Fruit fly (Drosophila melanogaster) whole organism, prepupa: Measurements from ENCODE around the gene Cdc6.

Experiments used
- CG10631 ChIP-seq: fragments of 200-800 bp; sonication (Bioruptor generic); optimal IDR thresholded peaks from 2 replicates; lab custom pipeline; 2016; ENCODE audit warnings: missing biosample characterization, missing genetic modification characterization
- CG10669 ChIP-seq: fragments of 200-800 bp; sonication (Bioruptor generic); optimal IDR thresholded peaks from 3 replicates; lab custom pipeline; 2018; ENCODE audit warnings: missing biosample characterization, mild to moderate bottlenecking, missing genetic modification characterization, moderate library complexity
- CG11902 ChIP-seq: fragments of 200-800 bp; sonication (Bioruptor generic); optimal IDR thresholded peaks from 3 replicates; lab custom pipeline; 2016; ENCODE audit warnings: missing biosample characterization, missing genetic modification characterization
- CG15336 ChIP-seq: fragments of 200-800 bp; sonication (Bioruptor generic); IDR thresholded peaks from 2 replicates; pipeline ENCODE4 v1.3.6; 2022; ENCODE audit warnings: missing biosample characterization, missing genetic modification characterization
- CG16779 ChIP-seq: fragments of 200-800 bp; sonication (Bioruptor generic); optimal IDR thresholded peaks from 3 replicates; lab custom pipeline; 2017; ENCODE audit warnings: missing biosample characterization, mild to moderate bottlenecking, missing genetic modification characterization
- CG3032 ChIP-seq: fragments of 200-800 bp; optimal IDR thresholded peaks from 2 replicates; lab custom pipeline; 2019; ENCODE audit warnings: missing biosample characterization, mild to moderate bottlenecking, missing genetic modification characterization, moderate library complexity
- CG31627 ChIP-seq: fragments of 200-800 bp; sonication (Bioruptor generic); optimal IDR thresholded peaks from 3 replicates; lab custom pipeline; 2016; ENCODE audit warnings: missing biosample characterization, missing genetic modification characterization
- CG32006 ChIP-seq: fragments of 200-800 bp; sonication (Bioruptor generic); optimal IDR thresholded peaks from 3 replicates; lab custom pipeline; 2017; ENCODE audit warnings: missing biosample characterization, mild to moderate bottlenecking, missing genetic modification characterization
- CG3919 ChIP-seq: fragments of 200-800 bp; sonication (Bioruptor generic); optimal IDR thresholded peaks from 3 replicates; lab custom pipeline; 2016; ENCODE audit warnings: missing biosample characterization, missing genetic modification characterization
- CG6163 ChIP-seq: fragments of 200-800 bp; sonication (Bioruptor generic); IDR thresholded peaks from 3 replicates; pipeline ENCODE4 v1.3.6; 2022; ENCODE audit warnings: missing biosample characterization, missing genetic modification characterization
- CG6792 ChIP-seq: fragments of 200-800 bp; sonication (Bioruptor generic); optimal IDR thresholded peaks from 3 replicates; lab custom pipeline; 2016; ENCODE audit warnings: missing biosample characterization, missing genetic modification characterization
- CG6808 ChIP-seq: fragments of 200-800 bp; sonication (Bioruptor generic); optimal IDR thresholded peaks from 3 replicates; lab custom pipeline; 2017; ENCODE audit warnings: missing biosample characterization, missing genetic modification characterization, mild to moderate bottlenecking, moderate library complexity, missing genetic modification reagents
- CG6854 ChIP-seq: fragments of 200-800 bp; sonication (Bioruptor generic); optimal IDR thresholded peaks from 2 replicates; lab custom pipeline; 2017; ENCODE audit warnings: missing biosample characterization, mild to moderate bottlenecking, missing genetic modification characterization
- CG8119 ChIP-seq: fragments of 200-800 bp; sonication (Bioruptor generic); IDR thresholded peaks from 3 replicates; pipeline ENCODE4 v1.3.6; 2022; ENCODE audit warnings: missing biosample characterization, missing genetic modification characterization
- CG8319 ChIP-seq: fragments of 200-800 bp; sonication (Bioruptor generic); optimal IDR thresholded peaks from 3 replicates; lab custom pipeline; 2016; ENCODE audit warnings: missing biosample characterization, missing genetic modification characterization
- CG8632 ChIP-seq: fragments of 200-800 bp; sonication (Bioruptor generic); optimal IDR thresholded peaks from 3 replicates; lab custom pipeline; 2016; ENCODE audit warnings: missing biosample characterization, missing genetic modification characterization
- CG9139 ChIP-seq: fragments of 200-800 bp; sonication (Bioruptor generic); optimal IDR thresholded peaks from 3 replicates; lab custom pipeline; 2017; ENCODE audit warnings: missing biosample characterization, mild to moderate bottlenecking, missing genetic modification characterization
- Eip75B ChIP-seq: fragments of 200-800 bp; sonication (Bioruptor generic); optimal IDR thresholded peaks from 3 replicates; lab custom pipeline; 2016; ENCODE audit warnings: missing biosample characterization, missing genetic modification characterization
- Eip78C ChIP-seq: fragments of 200-800 bp; sonication (Bioruptor generic); peaks from one replicate; lab custom pipeline; 2016; ENCODE audit warnings: missing biosample characterization, missing genetic modification characterization
- Eip93F ChIP-seq: fragments of 200-800 bp; sonication (Bioruptor generic); optimal IDR thresholded peaks from 2 replicates; lab custom pipeline; 2016; ENCODE audit warnings: missing biosample characterization, mild to moderate bottlenecking, missing genetic modification characterization
- Ets21C ChIP-seq: fragments of 200-800 bp; sonication (Bioruptor generic); optimal IDR thresholded peaks from 3 replicates; lab custom pipeline; 2016; ENCODE audit warnings: missing biosample characterization, missing genetic modification characterization
- Ets96B ChIP-seq: fragments of 200-800 bp; optimal IDR thresholded peaks from 2 replicates; lab custom pipeline; 2019; ENCODE audit warnings: missing biosample characterization, mild to moderate bottlenecking, missing genetic modification characterization, moderate library complexity
- Gug ChIP-seq: fragments of 200-800 bp; sonication (Bioruptor generic); IDR thresholded peaks from 2 replicates; pipeline ENCODE4 v1.3.6; 2022; ENCODE audit warnings: missing biosample characterization, missing genetic modification characterization
- Hr39 ChIP-seq: fragments of 200-800 bp; sonication (Bioruptor generic); optimal IDR thresholded peaks from 2 replicates; lab custom pipeline; 2016; ENCODE audit warnings: missing biosample characterization, missing genetic modification characterization
- Hr4 ChIP-seq: fragments of 200-800 bp; sonication (Bioruptor generic); optimal IDR thresholded peaks from 3 replicates; lab custom pipeline; 2016; ENCODE audit warnings: missing biosample characterization, missing genetic modification characterization
- Met ChIP-seq: fragments of 200-800 bp; sonication (Bioruptor generic); optimal IDR thresholded peaks from 3 replicates; lab custom pipeline; 2016; ENCODE audit warnings: missing biosample characterization, missing genetic modification characterization
- OdsH ChIP-seq: fragments of 200-800 bp; sonication (Bioruptor generic); optimal IDR thresholded peaks from 3 replicates; lab custom pipeline; 2016; ENCODE audit warnings: missing biosample characterization, missing genetic modification characterization
- Smox ChIP-seq: fragments of 200-800 bp; sonication (Bioruptor generic); optimal IDR thresholded peaks from 3 replicates; lab custom pipeline; 2016; ENCODE audit warnings: missing biosample characterization, missing genetic modification characterization
- Sox102F ChIP-seq: fragments of 200-800 bp; sonication (Bioruptor generic); optimal IDR thresholded peaks from 2 replicates; lab custom pipeline; 2016; ENCODE audit warnings: missing biosample characterization, mild to moderate bottlenecking, missing genetic modification characterization
- Sox14 ChIP-seq: fragments of 200-800 bp; sonication (Bioruptor generic); optimal IDR thresholded peaks from 3 replicates; lab custom pipeline; 2016; ENCODE audit warnings: missing biosample characterization, missing genetic modification characterization
- achi ChIP-seq: fragments of 200-800 bp; sonication (Bioruptor generic); optimal IDR thresholded peaks from 3 replicates; lab custom pipeline; 2016; ENCODE audit warnings: missing biosample characterization, missing genetic modification characterization
- acj6 ChIP-seq: fragments of 200-800 bp; sonication (Bioruptor generic); optimal IDR thresholded peaks from 3 replicates; lab custom pipeline; 2016; ENCODE audit warnings: missing biosample characterization, missing genetic modification characterization
- cyc ChIP-seq: fragments of 200-800 bp; sonication (Bioruptor generic); optimal IDR thresholded peaks from 3 replicates; lab custom pipeline; 2016; ENCODE audit warnings: missing biosample characterization, missing genetic modification characterization
- dac ChIP-seq: fragments of 200-800 bp; sonication (Bioruptor generic); optimal IDR thresholded peaks from 2 replicates; lab custom pipeline; 2017; ENCODE audit warnings: missing biosample characterization, mild to moderate bottlenecking, missing genetic modification characterization
- eg ChIP-seq: fragments of 200-800 bp; sonication (Bioruptor generic); IDR thresholded peaks from 3 replicates; pipeline ENCODE4 v1.3.6; 2022; ENCODE audit warnings: missing biosample characterization, missing genetic modification characterization
- esn ChIP-seq: fragments of 200-800 bp; sonication (Bioruptor generic); optimal IDR thresholded peaks from 2 replicates; lab custom pipeline; 2016; ENCODE audit warnings: missing biosample characterization, mild to moderate bottlenecking, missing genetic modification characterization, moderate library complexity
- fd59A ChIP-seq: fragments of 200-800 bp; sonication (Bioruptor generic); optimal IDR thresholded peaks from 2 replicates; lab custom pipeline; 2017; ENCODE audit warnings: missing biosample characterization, mild to moderate bottlenecking, missing genetic modification characterization, missing genetic modification reagents
- fkh ChIP-seq: fragments of 200-800 bp; sonication (Bioruptor generic); optimal IDR thresholded peaks from 3 replicates; lab custom pipeline; 2017; ENCODE audit warnings: missing biosample characterization, mild to moderate bottlenecking, missing genetic modification characterization, moderate library complexity
- lz ChIP-seq: fragments of 200-800 bp; sonication (Bioruptor generic); optimal IDR thresholded peaks from 3 replicates; lab custom pipeline; 2016; ENCODE audit warnings: missing biosample characterization, missing genetic modification characterization
- pdm3 ChIP-seq: fragments of 200-800 bp; sonication (Bioruptor generic); optimal IDR thresholded peaks from 3 replicates; lab custom pipeline; 2016; ENCODE audit warnings: missing biosample characterization, missing genetic modification characterization
- salr ChIP-seq, 2 experiments: fragments of 200-800 bp; sonication (Bioruptor generic); optimal IDR thresholded peaks; 3 replicates each; lab custom pipeline; 2016 to 2018; ENCODE audit warnings: missing biosample characterization in 2 of 2, missing genetic modification characterization in 2 of 2, mild to moderate bottlenecking in 1 of 2
- spab ChIP-seq: fragments of 200-800 bp; sonication (Bioruptor generic); optimal IDR thresholded peaks from 2 replicates; lab custom pipeline; 2017; ENCODE audit warnings: missing biosample characterization, mild to moderate bottlenecking, missing genetic modification characterization, missing genetic modification reagents
- ss ChIP-seq, 2 experiments: fragments of 200-800 bp; sonication (Bioruptor generic); optimal IDR thresholded peaks; 2 replicates in 1 of 2; 3 replicates in 1 of 2; lab custom pipeline; 2017 to 2018; ENCODE audit warnings: mild to moderate bottlenecking in 2 of 2, missing biosample characterization in 2 of 2, missing genetic modification characterization in 2 of 2, moderate library complexity in 1 of 2
- svp ChIP-seq: fragments of 200-800 bp; sonication (Bioruptor generic); peaks from one replicate; lab custom pipeline; 2016; ENCODE audit warnings: missing biosample characterization, missing genetic modification characterization
- topi ChIP-seq: fragments of 200-800 bp; sonication (Bioruptor generic); optimal IDR thresholded peaks from 3 replicates; lab custom pipeline; 2016; ENCODE audit warnings: missing biosample characterization, missing genetic modification characterization

Cdc6 gene

DNA sequence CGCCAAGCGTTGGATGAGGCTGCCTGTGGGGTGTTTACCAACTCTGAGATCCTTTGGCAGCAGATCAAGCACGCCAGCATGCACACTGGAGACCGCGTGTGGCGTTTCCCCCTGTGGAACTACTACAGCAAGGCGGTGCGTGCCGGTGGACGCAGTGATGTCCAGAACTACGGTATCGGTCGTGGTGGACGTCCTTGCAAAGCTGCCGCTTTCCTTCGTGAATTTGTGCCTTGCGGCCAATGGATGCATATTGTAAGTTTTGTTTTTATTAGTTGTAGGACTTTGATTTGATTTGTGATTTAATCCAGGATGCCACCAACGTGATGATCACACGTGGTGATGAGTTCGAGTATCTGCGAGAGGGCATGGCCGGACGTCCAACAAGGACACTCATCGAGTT is 12.4 kb downstream of the Cdc6 start:
- TF ChIP-seq CG10631 (GFP tag; lab: Kevin White, UChicago): no peak
- TF ChIP-seq CG11902 (GFP tag; lab: Kevin White, UChicago): no peak

DNA sequence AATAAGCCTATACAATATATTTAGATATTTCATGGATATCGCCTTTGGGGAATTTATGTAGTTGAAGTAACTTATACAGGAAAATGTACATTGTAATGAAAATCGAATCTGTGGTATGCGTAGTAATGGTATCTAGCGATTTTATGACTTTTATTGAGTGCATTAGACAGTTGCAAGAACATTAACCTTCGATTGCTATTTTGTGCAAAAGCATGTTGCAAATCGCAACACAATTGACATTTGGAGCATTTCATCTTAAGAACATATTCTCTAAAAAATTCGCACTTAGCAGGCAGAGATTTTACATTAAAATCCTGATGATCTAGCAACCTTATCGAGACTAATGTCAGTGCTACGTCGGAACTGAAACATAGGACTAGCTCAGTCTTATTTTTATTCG is 14.3 kb downstream of the Cdc6 start, which contains the start of gene S-Lap2:
TSS of gene S-Lap2 (plus strand) at position 301 of the 400 bp plus-strand sequence.
- TF ChIP-seq eg (GFP tag; lab: Robert Waterston, UW) (no peak), svp (peak; percentile 58)

DNA sequence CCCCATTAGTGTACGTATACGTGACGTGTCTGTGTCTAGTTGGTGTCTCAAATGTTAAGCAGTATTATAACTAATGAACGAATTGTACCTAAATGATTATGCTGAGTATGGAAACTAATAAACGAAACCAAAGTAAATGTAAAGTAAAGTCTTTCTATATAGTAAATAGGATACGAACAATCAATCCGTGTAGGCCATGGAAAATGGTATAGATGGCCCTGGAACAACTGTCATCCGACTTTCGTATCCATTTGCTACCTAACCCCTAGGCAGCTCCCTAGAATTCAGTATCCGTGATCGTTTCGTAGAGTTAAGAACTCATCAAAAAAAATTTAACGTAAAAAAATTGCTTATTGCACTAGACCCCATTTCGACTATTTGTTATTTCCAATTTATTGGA is 16.9 kb downstream of the Cdc6 start, which contains the start of gene S-Lap1:
TSS of gene S-Lap1 (plus strand) at position 301 of the 400 bp plus-strand sequence.
- no peak for TF ChIP-seq svp
- TF ChIP-seq CG8319 (GFP tag; lab: Kevin White, UChicago): no peak
- no peak for TF ChIP-seq cyc
- no peak for TF ChIP-seq CG32006 (GFP tag; lab: Kevin White, UChicago)
- TF ChIP-seq achi (GFP tag; lab: Kevin White, UChicago): no peak
- TF ChIP-seq CG9139: no peak
- TF ChIP-seq CG6854: no peak
- no peak for TF ChIP-seq OdsH
- no peak for TF ChIP-seq Gug (GFP tag; lab: Robert Waterston, UW)
- TF ChIP-seq CG6163 (GFP tag; lab: Robert Waterston, UW): no peak
- no peak for TF ChIP-seq CG16779

DNA sequence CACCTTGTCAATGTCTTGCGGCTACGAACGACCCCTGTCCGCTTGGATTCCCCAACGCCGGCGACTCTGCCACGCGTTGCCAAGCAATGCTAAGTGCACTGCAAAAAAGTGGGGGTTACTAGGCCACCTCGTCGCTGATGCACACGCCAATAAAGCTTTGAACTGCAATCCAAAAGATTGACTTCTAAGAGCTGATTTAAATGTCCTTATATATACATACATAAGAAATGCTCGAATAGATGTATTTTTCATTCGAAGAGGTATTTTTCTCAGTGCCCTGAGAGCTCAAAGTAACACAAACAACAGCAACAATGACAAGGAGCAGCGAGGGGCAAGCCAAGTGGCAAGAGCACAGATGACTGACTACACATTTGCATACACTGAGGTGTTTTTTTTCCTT is 26.4 kb downstream of the Cdc6 start:
- TF ChIP-seq Met (peak; percentile 14), lz (GFP tag; lab: Kevin White, UChicago) (peak; percentile 8), eg (GFP tag; lab: Robert Waterston, UW) (0 out of 3 replicates have a peak, but pooled peaks have one; percentile 23), Smox (peak; percentile 24), Sox14 (GFP tag; lab: Kevin White, UChicago) (peak; percentile 22), CG6808 (GFP tag; lab: Kevin White, UChicago) (peak; percentile 22), spab (GFP tag; lab: Kevin White, UChicago) (peak; percentile 29), CG3032 (tag; lab: Kevin White, UChicago) (no peak), CG10631 (GFP tag; lab: Kevin White, UChicago) (peak; percentile 43), Ets96B (peak; percentile 55), pdm3 (GFP tag; lab: Kevin White, UChicago) (peak; percentile 41), topi (GFP tag; lab: Kevin White, UChicago) (peak; percentile 20), fd59A (GFP tag; lab: Kevin White, UChicago) (peak; percentile 8), Eip93F (GFP tag; lab: Kevin White, UChicago) (no peak), CG6792 (GFP tag; lab: Kevin White, UChicago) (peak; percentile 18), Gug (GFP tag; lab: Robert Waterston, UW) (0 out of 2 replicates have a peak, but pooled peaks have one; percentile 35), CG9139 (no peak), CG8119 (0 out of 3 replicates have a peak, but pooled peaks have one; percentile 25), CG10669 (GFP tag; lab: Kevin White, UChicago) (peak; percentile 45), esn (no peak), dac (no peak), fkh (GFP tag; lab: Kevin White, UChicago) (no peak), ss (GFP tag; optimal IDR thresholded peaks at IDR 0.05; lab: Kevin White, UChicago) (peak in 1 of 2 experiments; percentile 56), CG8632 (GFP tag; lab: Kevin White, UChicago) (no peak), cyc (no peak), Hr4 (GFP tag; lab: Kevin White, UChicago) (peak; percentile 28), Eip78C (peak; percentile 85), Sox102F (peak; percentile 10), OdsH (peak; percentile 26), CG31627 (GFP tag; lab: Kevin White, UChicago) (peak; percentile 15), achi (GFP tag; lab: Kevin White, UChicago) (peak; percentile 33), Ets21C (no peak), acj6 (GFP tag; lab: Kevin White, UChicago) (peak; percentile 23), Eip75B (GFP tag; lab: Kevin White, UChicago) (peak; percentile 26), salr (GFP tag; optimal IDR thresholded peaks at IDR 0.05; lab: Kevin White, UChicago) (peak in 1 of 2 experiments; percentile 1), Hr39 (peak; percentile 13), svp (peak; percentile 75), CG3919 (peak; percentile 48), CG15336 (GFP tag; lab: Robert Waterston, UW) (0 out of 2 replicates have a peak, but pooled peaks have one; percentile 14), CG6163 (GFP tag; lab: Robert Waterston, UW) (0 out of 3 replicates have a peak, but pooled peaks have one; percentile 43)
